Worm (Caenorhabditis elegans) whole organism, young adult: ENCODE measurements around the gene ZK1320.3.

Experiments used
- F33H1.4 ChIP-seq: fragments of 200-800 bp; sonication (Bioruptor generic); IDR thresholded peaks from 2 replicates; pipeline ENCODE4 v1.3.6; 2022; ENCODE audit warnings: missing genetic modification reagents, missing genetic modification characterization, missing compliant biosample characterization
- Y95B8A.8 ChIP-seq: fragments of 200-800 bp; sonication (Bioruptor generic); IDR thresholded peaks from 2 replicates; pipeline ENCODE4 v1.3.6; 2022; ENCODE audit warnings: missing genetic modification reagents, missing genetic modification characterization, missing compliant biosample characterization
- ama-1 ChIP-seq, 3 experiments: fragments of 150-350 bp in 1 of 3; sonication (generic microtip) in 2 of 3; optimal IDR thresholded peaks; 2 replicates each; lab custom pipeline; 2014 to 2018; ENCODE audit warnings: missing biosample characterization in 2 of 3, missing genetic modification characterization in 2 of 3, missing genetic modification reagents in 2 of 3
- athp-1 ChIP-seq: sonication (generic microtip); optimal IDR thresholded peaks from 2 replicates; lab custom pipeline; 2017; ENCODE audit warnings: mild to moderate bottlenecking, missing genetic modification characterization, missing compliant biosample characterization
- ccch-3 ChIP-seq: fragments of 200-800 bp; sonication (Bioruptor generic); optimal IDR thresholded peaks from 2 replicates; lab custom pipeline; 2018; ENCODE audit warnings: mild to moderate bottlenecking, missing genetic modification characterization, missing compliant biosample characterization
- cebp-1 ChIP-seq, 2 experiments: fragments of 200-800 bp in 1 of 2; sonication (Bioruptor generic) in 1 of 2; sonication (generic microtip) in 1 of 2; IDR thresholded peaks in 1 of 2; optimal IDR thresholded peaks in 1 of 2; 2 replicates each; pipeline versions ENCODE4 v1.3.6 to Lab custom; 2017 to 2022; ENCODE audit warnings: missing compliant biosample characterization in 2 of 2, missing genetic modification characterization in 2 of 2, mild to moderate bottlenecking in 1 of 2, missing genetic modification reagents in 1 of 2, moderate library complexity in 1 of 2
- dpff-1 ChIP-seq: sonication (generic microtip); optimal IDR thresholded peaks from 2 replicates; lab custom pipeline; 2017; ENCODE audit warnings: mild to moderate bottlenecking, missing genetic modification characterization, missing compliant biosample characterization
- hlh-12 ChIP-seq: sonication (generic microtip); optimal IDR thresholded peaks from 2 replicates; lab custom pipeline; 2016; ENCODE audit warnings: missing genetic modification characterization, missing compliant biosample characterization
- let-526 ChIP-seq: fragments of 200-800 bp; sonication (Bioruptor generic); IDR thresholded peaks from 2 replicates; pipeline ENCODE4 v1.3.6; 2022; ENCODE audit warnings: missing genetic modification reagents, missing genetic modification characterization, missing compliant biosample characterization
- nfya-1 ChIP-seq: sonication (generic microtip); optimal IDR thresholded peaks from 2 replicates; lab custom pipeline; 2017; ENCODE audit warnings: antibody characterized with exemption, missing compliant biosample characterization, missing genetic modification characterization, borderline replicate concordance; ENCODE audit not compliant: insufficient read depth
- unc-62 ChIP-seq: fragments of 150-350 bp; optimal IDR thresholded peaks from 2 replicates; lab custom pipeline; 2014; ENCODE audit warnings: missing biosample characterization, missing genetic modification reagents, missing genetic modification characterization
- ztf-22 ChIP-seq: fragments of 200-800 bp; sonication (Bioruptor generic); optimal IDR thresholded peaks from 2 replicates; lab custom pipeline; 2018; ENCODE audit warnings: mild to moderate bottlenecking, missing genetic modification characterization, moderate library complexity, missing compliant biosample characterization

DNA sequence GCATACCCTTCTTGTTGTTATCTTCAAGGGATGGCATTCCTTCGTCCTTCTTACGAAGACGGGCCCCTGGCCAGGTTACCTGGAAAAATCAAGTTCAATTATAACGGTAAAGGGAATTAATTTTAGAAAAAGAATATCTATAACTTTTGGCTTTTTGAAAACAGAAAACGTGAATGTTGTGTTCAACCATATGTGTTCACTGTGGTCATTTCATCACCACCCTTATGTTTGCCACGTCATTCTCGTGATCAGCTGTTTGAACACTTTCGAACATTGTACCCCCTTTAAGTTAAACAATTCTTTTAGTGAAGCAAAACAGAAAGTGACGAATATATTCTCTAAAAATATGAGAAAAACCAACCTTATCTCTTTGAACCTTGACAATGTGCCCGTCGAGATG is 41.5 kb downstream of the ZK1320.3 start:
- TF ChIP-seq F33H1.4 (GFP tag; lab: Robert Waterston, UW), result no peak
- no peak for TF ChIP-seq athp-1 (tag; lab: Kevin White, UChicago)
- TF ChIP-seq Y95B8A.8 (GFP tag; lab: Robert Waterston, UW), result 0 out of 2 replicates have a peak, but pooled peaks have one; percentile 5
- no peak for TF ChIP-seq ztf-22 (GFP tag; lab: Kevin White, UChicago)
- no peak for TF ChIP-seq dpff-1 (tag; lab: Kevin White, UChicago)
- no peak for TF ChIP-seq unc-62 (GFP tag; lab: Kevin White, UChicago)
- no peak for TF ChIP-seq ama-1 (optimal IDR thresholded peaks at IDR 0.05; lab: Kevin White, UChicago)
- no peak for TF ChIP-seq ama-1 (GFP tag; optimal IDR thresholded peaks at IDR 0.05; lab: Kevin White, UChicago)
- TF ChIP-seq nfya-1 (tag; lab: Kevin White, UChicago), result no peak
- TF ChIP-seq let-526, result peak; percentile 16; the same call in 1 of the 2 replicates
- no peak for TF ChIP-seq hlh-12
- peak; percentile 75 for TF ChIP-seq cebp-1 (GFP tag; IDR thresholded peaks at IDR 0.05; lab: Robert Waterston, UW)
- TF ChIP-seq cebp-1 (tag; optimal IDR thresholded peaks at IDR 0.05; lab: Kevin White, UChicago), result peak; percentile 75
- TF ChIP-seq ccch-3 (GFP tag; lab: Kevin White, UChicago), result no peak
